Fruit fly (Drosophila melanogaster): Measurements from ENCODE around the gene Nup154.
A peak's percentile ranks its signal among the peaks of the same experiment; 100 is the strongest.

Nup154 gene

dm6 chr2L:11010999-11011398 lies 6.4 kb downstream of the Nup154 start, which contains the start of the genes Art8 and dUTPase (continued):
- TF ChIP-seq croc (GFP tag; conservative IDR thresholded peaks at IDR 0.05) (peak; percentile 43; the same call in 2 of the 3 replicates), sd (tag; optimal IDR thresholded peaks at IDR 0.05) (no peak), CG31441 (GFP tag; IDR thresholded peaks at IDR 0.05) (no peak; the same call in none of the 2 replicates), Scr (GFP tag; IDR thresholded peaks at IDR 0.05; ENCODE audit: partially characterized antibody) (peak; percentile 90), CG12104 (GFP tag; optimal IDR thresholded peaks at IDR 0.05) (peak; percentile 61), CG16779 (GFP tag; IDR thresholded peaks at IDR 0.05) (no peak), wdn (GFP tag; IDR thresholded peaks at IDR 0.05) (peak; percentile 30; the same call in 1 of the 2 replicates), ci (GFP tag; IDR thresholded peaks at IDR 0.05) (peak; percentile 73; the same call in 2 of the 3 replicates), knrl (GFP tag; IDR thresholded peaks at IDR 0.05; ENCODE audit: partially characterized antibody) (peak; percentile 88), tna (GFP tag; IDR thresholded peaks at IDR 0.05; ENCODE audit: partially characterized antibody) (peak; percentile 48; the same call in 1 of the 2 replicates), tin (GFP tag; optimal IDR thresholded peaks at IDR 0.05) (peak; percentile 77), CG8388 (GFP tag; optimal IDR thresholded peaks at IDR 0.05) (peak; percentile 65), CG12659 (GFP tag; optimal IDR thresholded peaks at IDR 0.05) (peak; percentile 90), CG10366 (GFP tag; IDR thresholded peaks at IDR 0.05) (peak; percentile 42), h (optimal IDR thresholded peaks at IDR 0.05) (no peak), ato (GFP tag; IDR thresholded peaks at IDR 0.05; ENCODE audit: partially characterized antibody) (peak; percentile 23; the same call in 1 of the 2 replicates), row (GFP tag; IDR thresholded peaks at IDR 0.05) (peak; percentile 84), CG18476 (GFP tag; optimal IDR thresholded peaks at IDR 0.05) (peak; percentile 51), Ada2b (GFP tag; IDR thresholded peaks at IDR 0.05) (peak; percentile 61), E2f1 (GFP tag; IDR thresholded peaks at IDR 0.05) (peak; percentile 42; the same call in 1 of the 2 replicates), CG7556 (GFP tag; optimal IDR thresholded peaks at IDR 0.05) (peak; percentile 63), Dfd (GFP tag; optimal IDR thresholded peaks at IDR 0.05) (no peak), CG9797 (GFP tag; optimal IDR thresholded peaks at IDR 0.05) (peak; percentile 74), Dad (GFP tag; optimal IDR thresholded peaks at IDR 0.05) (peak; percentile 51), CG3847 (GFP tag; IDR thresholded peaks at IDR 0.05) (peak; percentile 83), CG2678 (tag; optimal IDR thresholded peaks at IDR 0.05) (no peak), CG33557 (GFP tag; optimal IDR thresholded peaks at IDR 0.05) (peak; percentile 15), CG10543 (GFP tag; optimal IDR thresholded peaks at IDR 0.05) (peak; percentile 32), crc (GFP tag; optimal IDR thresholded peaks at IDR 0.05) (no peak), vnd (GFP tag; IDR thresholded peaks at IDR 0.05; ENCODE audit: partially characterized antibody) (peak; percentile 68), dmrt11E (tag; optimal IDR thresholded peaks at IDR 0.05) (peak; percentile 68), gem (tag; optimal IDR thresholded peaks at IDR 0.05) (peak; percentile 86), CG4328 (GFP tag; optimal IDR thresholded peaks at IDR 0.05) (peak; percentile 21), ash1 (GFP tag; optimal IDR thresholded peaks at IDR 0.05) (no peak), CG9215 (GFP tag; IDR thresholded peaks at IDR 0.05) (peak; percentile 23; the same call in 1 of the 2 replicates), kay (GFP tag; optimal IDR thresholded peaks at IDR 0.05) (peak; percentile 68), CkIIα-i1 (GFP tag; IDR thresholded peaks at IDR 0.05) (no peak), CG34422 (GFP tag; IDR thresholded peaks at IDR 0.05) (peak; percentile 67; the same call in 2 of the 3 replicates), Spps (tag; optimal IDR thresholded peaks at IDR 0.05) (peak; percentile 48), CG11695 (GFP tag; IDR thresholded peaks at IDR 0.05) (peak; percentile 48; the same call in 1 of the 3 replicates), Pdp1 (GFP tag; optimal IDR thresholded peaks at IDR 0.05) (peak; percentile 21 to 61), Xbp1 (GFP tag; optimal IDR thresholded peaks at IDR 0.05) (peak; percentile 79), CG4730 (GFP tag; IDR thresholded peaks at IDR 0.05) (peak; percentile 61), CG6689 (GFP tag; IDR thresholded peaks at IDR 0.05) (peak; percentile 56), CG9817 (tag; optimal IDR thresholded peaks at IDR 0.05) (peak; percentile 71), CG4424 (GFP tag; optimal IDR thresholded peaks at IDR 0.05) (peak; percentile 84), stwl (tag; optimal IDR thresholded peaks at IDR 0.05) (peak; percentile 86), HmgZ (tag; optimal IDR thresholded peaks at IDR 0.05) (peak; percentile 59), Dref (GFP tag; IDR thresholded peaks at IDR 0.05) (peak; percentile 84), amos (GFP tag; IDR thresholded peaks at IDR 0.05; ENCODE audit: partially characterized antibody) (peak; percentile 87)
